Worm (Caenorhabditis elegans) whole organism, mixed stage, embryonic: ENCODE data around the gene F11E6.11.

Experiments
- ces-1 ChIP-seq: fragments of 150-350 bp; optimal IDR thresholded peaks from 2 replicates; lab custom pipeline; 2014; ENCODE audit warnings: missing biosample characterization, missing genetic modification reagents, missing genetic modification characterization
- mls-2 ChIP-seq: sonication (generic microtip); optimal IDR thresholded peaks from 2 replicates; lab custom pipeline; 2016; ENCODE audit warnings: mild to moderate bottlenecking, missing genetic modification characterization, moderate library complexity, missing compliant biosample characterization
- pha-4 ChIP-seq: fragments of 150-350 bp; optimal IDR thresholded peaks from 2 replicates; lab custom pipeline; 2018; ENCODE audit warnings: missing biosample characterization, missing genetic modification reagents, missing genetic modification characterization
- snpc-4 ChIP-seq: fragments of 150-350 bp; optimal IDR thresholded peaks from 2 replicates; lab custom pipeline; 2014; ENCODE audit warnings: missing biosample characterization, missing genetic modification characterization
- sptf-1 ChIP-seq: sonication (generic microtip); optimal IDR thresholded peaks from 2 replicates; lab custom pipeline; 2017; ENCODE audit warnings: mild to moderate bottlenecking, missing genetic modification characterization, moderate library complexity, missing compliant biosample characterization

DNA sequence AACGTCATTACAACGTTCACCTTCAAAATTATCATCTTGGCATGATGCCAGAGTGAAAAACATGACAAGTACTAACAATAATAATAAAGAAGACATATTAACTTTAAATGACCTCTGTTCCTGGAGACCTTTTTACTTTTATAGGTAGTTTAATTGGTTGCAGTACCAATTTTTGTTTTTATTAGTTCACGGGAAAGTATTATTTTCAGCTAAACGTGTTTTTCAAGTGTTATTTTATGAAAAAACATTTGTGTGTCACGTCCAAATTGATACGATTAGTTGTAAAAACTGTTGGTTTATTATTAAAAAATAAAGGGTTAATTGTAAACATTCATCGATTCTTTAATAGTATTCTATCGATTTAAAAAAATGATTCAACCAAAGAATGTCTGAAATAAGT, 33.1 kb downstream of the F11E6.11 start, which contains the start of gene grl-24:
- no peak for TF ChIP-seq ces-1 (GFP tag; lab: Kevin White, UChicago)
- no peak for TF ChIP-seq snpc-4
- TF ChIP-seq mls-2, result no peak
- TF ChIP-seq sptf-1 (tag; lab: Kevin White, UChicago), result no peak
- no peak for TF ChIP-seq pha-4
